Fruit fly (Drosophila melanogaster) whole organism, embryonic: ENCODE results near the gene Gr93a.

Experiments
- ATbp ChIP-seq: fragments of 200-800 bp; sonication (Bioruptor generic); optimal IDR thresholded peaks from 2 replicates; lab custom pipeline; 2017; ENCODE audit warnings: missing biosample characterization, mild to moderate bottlenecking, missing genetic modification characterization, missing genetic modification reagents
- Ada2b ChIP-seq: fragments of 200-800 bp; sonication (Bioruptor generic); IDR thresholded peaks from 2 replicates; pipeline ENCODE4 v1.3.6; 2022; ENCODE audit warnings: missing biosample characterization, missing genetic modification characterization
- Adf1 ChIP-seq: fragments of 200-800 bp; sonication (Bioruptor generic); IDR thresholded peaks from 2 replicates; pipeline ENCODE4 v1.3.6; 2022; ENCODE audit warnings: missing biosample characterization, missing genetic modification characterization
- Antp ChIP-seq: fragments of 200-800 bp; sonication (Bioruptor generic); optimal IDR thresholded peaks from 3 replicates; lab custom pipeline; 2016; ENCODE audit warnings: missing biosample characterization, missing genetic modification characterization
- Atf3 ChIP-seq: fragments of 200-800 bp; sonication (Bioruptor generic); optimal IDR thresholded peaks from 3 replicates; lab custom pipeline; 2016; ENCODE audit warnings: missing biosample characterization, missing genetic modification characterization
- BtbVII ChIP-seq: fragments of 200-800 bp; sonication (Bioruptor generic); optimal IDR thresholded peaks from 3 replicates; lab custom pipeline; 2017; ENCODE audit warnings: missing biosample characterization, mild to moderate bottlenecking, missing genetic modification characterization
- CG10366 ChIP-seq: fragments of 200-800 bp; sonication (Bioruptor generic); IDR thresholded peaks from 2 replicates; pipeline ENCODE4 v1.3.6; 2022; ENCODE audit warnings: missing biosample characterization, missing genetic modification characterization
- CG10654 ChIP-seq: fragments of 200-800 bp; sonication (Bioruptor generic); optimal IDR thresholded peaks from 2 replicates; lab custom pipeline; 2016; ENCODE audit warnings: missing biosample characterization, missing genetic modification characterization
- CG11093 ChIP-seq: fragments of 200-800 bp; sonication (Bioruptor generic); IDR thresholded peaks from 3 replicates; pipeline ENCODE4 v1.3.6; 2022; ENCODE audit warnings: missing biosample characterization, missing genetic modification characterization
- CG11695 ChIP-seq: fragments of 200-800 bp; sonication (Bioruptor generic); IDR thresholded peaks from 3 replicates; pipeline ENCODE4 v1.3.6; 2022; ENCODE audit warnings: missing biosample characterization, missing genetic modification characterization
- CG13894 ChIP-seq: fragments of 200-800 bp; sonication (Bioruptor generic); optimal IDR thresholded peaks from 3 replicates; lab custom pipeline; 2018; ENCODE audit warnings: missing biosample characterization, mild to moderate bottlenecking, missing genetic modification characterization, moderate library complexity
- CG16813 ChIP-seq: fragments of 200-800 bp; sonication (Bioruptor generic); IDR thresholded peaks from 3 replicates; pipeline ENCODE4 v1.3.6; 2022; ENCODE audit warnings: missing biosample characterization, missing genetic modification characterization; ENCODE audit not compliant: partially characterized antibody
- CG1792 ChIP-seq: fragments of 200-800 bp; sonication (Bioruptor generic); optimal IDR thresholded peaks from 2 replicates; lab custom pipeline; 2016; ENCODE audit warnings: missing biosample characterization, missing genetic modification characterization
- CG18476 ChIP-seq: fragments of 200-800 bp; sonication (Bioruptor generic); optimal IDR thresholded peaks from 2 replicates; lab custom pipeline; 2016; ENCODE audit warnings: missing biosample characterization, mild to moderate bottlenecking, missing genetic modification characterization
- CG3838 ChIP-seq: fragments of 200-800 bp; sonication (Bioruptor generic); optimal IDR thresholded peaks from 3 replicates; lab custom pipeline; 2016; ENCODE audit warnings: missing biosample characterization, missing genetic modification characterization
- CG6654 ChIP-seq: fragments of 200-800 bp; sonication (Bioruptor generic); optimal IDR thresholded peaks from 2 replicates; lab custom pipeline; 2017; ENCODE audit warnings: missing biosample characterization, mild to moderate bottlenecking, missing genetic modification characterization
- CG8924 ChIP-seq: fragments of 200-800 bp; optimal IDR thresholded peaks from 3 replicates; lab custom pipeline; 2019; ENCODE audit warnings: missing biosample characterization, mild to moderate bottlenecking, missing genetic modification characterization, moderate library complexity
- CG9817 ChIP-seq: fragments of 200-800 bp; sonication (Bioruptor generic); optimal IDR thresholded peaks from 2 replicates; lab custom pipeline; 2018; ENCODE audit warnings: missing biosample characterization, mild to moderate bottlenecking, missing genetic modification characterization, moderate library complexity
- CkIIα-i1 ChIP-seq: fragments of 200-800 bp; sonication (Bioruptor generic); IDR thresholded peaks from 2 replicates; pipeline ENCODE4 v1.3.6; 2022; ENCODE audit warnings: missing biosample characterization, missing genetic modification characterization
- Ets65A ChIP-seq: fragments of 200-800 bp; sonication (Bioruptor generic); peaks from one replicate; lab custom pipeline; 2016; ENCODE audit warnings: missing biosample characterization, missing genetic modification characterization
- Fer1 ChIP-seq: fragments of 200-800 bp; sonication (Bioruptor generic); optimal IDR thresholded peaks from 2 replicates; lab custom pipeline; 2017; ENCODE audit warnings: missing biosample characterization, mild to moderate bottlenecking, missing genetic modification characterization
- Fer2 ChIP-seq: fragments of 200-800 bp; sonication (Bioruptor generic); optimal IDR thresholded peaks from 2 replicates; lab custom pipeline; 2018; ENCODE audit warnings: missing biosample characterization, mild to moderate bottlenecking, missing genetic modification characterization, moderate library complexity
- Hey ChIP-seq: fragments of 200-800 bp; sonication (Bioruptor generic); optimal IDR thresholded peaks from 3 replicates; lab custom pipeline; 2018; ENCODE audit warnings: missing biosample characterization, mild to moderate bottlenecking, missing genetic modification characterization
- HmgD ChIP-seq: fragments of 200-800 bp; sonication (Bioruptor generic); optimal IDR thresholded peaks from 3 replicates; lab custom pipeline; 2016; ENCODE audit warnings: missing biosample characterization, missing genetic modification characterization
- Hr39 ChIP-seq: fragments of >200 bp; optimal IDR thresholded peaks from 2 replicates; lab custom pipeline; 2017
- Mad ChIP-seq: fragments of 200-800 bp; sonication (Bioruptor generic); optimal IDR thresholded peaks from 2 replicates; lab custom pipeline; 2016; ENCODE audit warnings: missing biosample characterization, missing genetic modification characterization
- Max ChIP-seq: fragments of 200-800 bp; sonication (Bioruptor generic); optimal IDR thresholded peaks from 2 replicates; lab custom pipeline; 2016; ENCODE audit warnings: missing biosample characterization, mild to moderate bottlenecking, missing genetic modification characterization
- Nf-YB ChIP-seq: fragments of 200-800 bp; sonication (Bioruptor generic); optimal IDR thresholded peaks from 3 replicates; lab custom pipeline; 2019; ENCODE audit warnings: missing biosample characterization, mild to moderate bottlenecking, missing genetic modification characterization, moderate library complexity
- PHDP ChIP-seq: fragments of 200-800 bp; sonication (Bioruptor generic); optimal IDR thresholded peaks from 3 replicates; lab custom pipeline; 2018; ENCODE audit warnings: missing biosample characterization, mild to moderate bottlenecking, missing genetic modification characterization, moderate library complexity
- Sry-δ ChIP-seq: fragments of 200-800 bp; sonication (Bioruptor generic); optimal IDR thresholded peaks from 2 replicates; lab custom pipeline; 2016; ENCODE audit warnings: missing biosample characterization, missing genetic modification characterization
- amos ChIP-seq: fragments of 200-800 bp; sonication (Bioruptor generic); IDR thresholded peaks from 2 replicates; pipeline ENCODE4 v1.3.6; 2022; ENCODE audit warnings: missing biosample characterization, missing genetic modification characterization; ENCODE audit not compliant: partially characterized antibody
- bowl ChIP-seq: fragments of 200-800 bp; sonication (Bioruptor generic); IDR thresholded peaks from 2 replicates; pipeline ENCODE4 v1.3.6; 2022; ENCODE audit warnings: missing biosample characterization, missing genetic modification characterization
- btn ChIP-seq: fragments of 200-800 bp; sonication (Bioruptor generic); optimal IDR thresholded peaks from 2 replicates; lab custom pipeline; 2016; ENCODE audit warnings: missing biosample characterization, missing genetic modification characterization
- cato ChIP-seq: fragments of 200-800 bp; sonication (Bioruptor generic); optimal IDR thresholded peaks from 2 replicates; lab custom pipeline; 2016; ENCODE audit warnings: missing biosample characterization, missing genetic modification characterization, borderline replicate concordance
- caup ChIP-seq: fragments of 200-800 bp; sonication (Bioruptor generic); optimal IDR thresholded peaks from 3 replicates; lab custom pipeline; 2017; ENCODE audit warnings: missing biosample characterization, mild to moderate bottlenecking, missing genetic modification characterization, moderate library complexity; ENCODE audit not compliant: severe bottlenecking
- cg ChIP-seq: fragments of 200-800 bp; sonication (Bioruptor generic); optimal IDR thresholded peaks from 3 replicates; lab custom pipeline; 2019; ENCODE audit warnings: missing biosample characterization, mild to moderate bottlenecking, missing genetic modification characterization, moderate library complexity
- corto ChIP-seq: fragments of 200-800 bp; sonication (Bioruptor generic); optimal IDR thresholded peaks from 2 replicates; lab custom pipeline; 2016; ENCODE audit warnings: missing biosample characterization, mild to moderate bottlenecking, missing genetic modification characterization, moderate library complexity
- cwo ChIP-seq: fragments of 200-800 bp; sonication (Bioruptor generic); optimal IDR thresholded peaks from 3 replicates; lab custom pipeline; 2017; ENCODE audit warnings: missing biosample characterization, missing genetic modification characterization, mild to moderate bottlenecking, moderate library complexity, missing genetic modification reagents
- dati ChIP-seq: fragments of 200-800 bp; sonication (Bioruptor generic); IDR thresholded peaks from 2 replicates; pipeline ENCODE4 v1.3.6; 2022; ENCODE audit warnings: missing biosample characterization, missing genetic modification characterization
- gem ChIP-seq: fragments of 200-800 bp; sonication (Bioruptor generic); optimal IDR thresholded peaks from 2 replicates; lab custom pipeline; 2019; ENCODE audit warnings: missing biosample characterization, mild to moderate bottlenecking, missing genetic modification characterization, moderate library complexity
- grau ChIP-seq: fragments of 200-800 bp; optimal IDR thresholded peaks from 3 replicates; lab custom pipeline; 2019; ENCODE audit warnings: missing biosample characterization, mild to moderate bottlenecking, missing genetic modification characterization, moderate library complexity
- gt ChIP-seq: fragments of 200-800 bp; sonication (Bioruptor generic); IDR thresholded peaks from 2 replicates; pipeline ENCODE4 v1.3.6; 2022; ENCODE audit warnings: missing biosample characterization, missing genetic modification characterization
- pita ChIP-seq: fragments of 200-800 bp; sonication (Bioruptor generic); optimal IDR thresholded peaks from 2 replicates; lab custom pipeline; 2017; ENCODE audit warnings: missing biosample characterization, mild to moderate bottlenecking, missing genetic modification characterization
- prd ChIP-seq, 3 experiments: fragments of >200 bp in 2 of 3; fragments of 200-800 bp in 1 of 3; sonication (Bioruptor generic) in 1 of 3; optimal IDR thresholded peaks in 2 of 3; IDR thresholded peaks in 1 of 3; 2 replicates in 2 of 3; 3 replicates in 1 of 3; pipeline versions ENCODE4 v1.3.6 to Lab custom; 2017 to 2022; ENCODE audit warnings: missing biosample characterization in 1 of 3, missing genetic modification characterization in 1 of 3
- psq ChIP-seq: fragments of 200-800 bp; sonication (Bioruptor generic); optimal IDR thresholded peaks from 2 replicates; lab custom pipeline; 2017; ENCODE audit warnings: missing biosample characterization, missing genetic modification characterization
- row ChIP-seq: fragments of 200-800 bp; sonication (Bioruptor generic); IDR thresholded peaks from 3 replicates; pipeline ENCODE4 v1.3.6; 2022; ENCODE audit warnings: missing biosample characterization, missing genetic modification characterization
- shn ChIP-seq: fragments of 200-800 bp; sonication (Bioruptor generic); optimal IDR thresholded peaks from 3 replicates; lab custom pipeline; 2016; ENCODE audit warnings: missing biosample characterization, missing genetic modification characterization
- so ChIP-seq: fragments of 200-800 bp; sonication (Bioruptor generic); IDR thresholded peaks from 3 replicates; pipeline ENCODE4 v1.3.6; 2022; ENCODE audit warnings: missing biosample characterization, missing genetic modification characterization
- stwl ChIP-seq: fragments of 200-800 bp; sonication (Bioruptor generic); optimal IDR thresholded peaks from 3 replicates; lab custom pipeline; 2018; ENCODE audit warnings: missing biosample characterization, mild to moderate bottlenecking, missing genetic modification characterization, moderate library complexity
- tna ChIP-seq: fragments of 200-800 bp; sonication (Bioruptor generic); IDR thresholded peaks from 2 replicates; pipeline ENCODE4 v1.3.6; 2022; ENCODE audit warnings: missing biosample characterization, missing genetic modification characterization; ENCODE audit not compliant: partially characterized antibody
- usp ChIP-seq: fragments of >200 bp; optimal IDR thresholded peaks from 2 replicates; lab custom pipeline; 2017; ENCODE audit warnings: missing biosample characterization, missing genetic modification characterization

The Gr93a gene

dm6 chr3R:21848987-21849442 lies 16.7 kb downstream of the Gr93a start (continued):
- TF ChIP-seq psq (GFP tag; lab: Kevin White, UChicago) (no peak), bowl (GFP tag; lab: Robert Waterston, UW) (no peak), prd (optimal IDR thresholded peaks at IDR 0.05; lab: Kevin White, UChicago) (no peak), prd (GFP tag; IDR thresholded peaks at IDR 0.05; lab: Robert Waterston, UW) (no peak; the same call in 1 of the 3 replicates), ATbp (GFP tag; lab: Kevin White, UChicago) (peak; percentile 57), CG6654 (GFP tag; lab: Kevin White, UChicago) (peak; percentile 51), Antp (GFP tag; lab: Kevin White, UChicago) (peak; percentile 61), Nf-YB (GFP tag; lab: Kevin White, UChicago) (peak; percentile 58), Hey (no peak), CG11093 (0 out of 3 replicates have a peak, but pooled peaks have one; percentile 45), usp (no peak), CG8924 (tag; lab: Kevin White, UChicago) (peak; percentile 84), cato (GFP tag; lab: Kevin White, UChicago) (peak; percentile 24), grau (tag; lab: Kevin White, UChicago) (peak; percentile 66), amos (GFP tag; lab: Robert Waterston, UW) (no peak), CG9817 (tag; lab: Kevin White, UChicago) (peak; percentile 31), stwl (tag; lab: Kevin White, UChicago) (peak; percentile 7), tna (GFP tag; lab: Robert Waterston, UW) (no peak), PHDP (tag; lab: Kevin White, UChicago) (peak; percentile 56), Mad (GFP tag; lab: Kevin White, UChicago) (peak; percentile 36), Sry-δ (GFP tag; lab: Kevin White, UChicago) (peak; percentile 33), CG3838 (GFP tag; lab: Kevin White, UChicago) (no peak), CG16813 (GFP tag; lab: Robert Waterston, UW) (no peak), cwo (GFP tag; lab: Kevin White, UChicago) (peak; percentile 36), Max (GFP tag; lab: Kevin White, UChicago) (peak; percentile 57), caup (GFP tag; lab: Kevin White, UChicago) (peak; percentile 41), pita (GFP tag; lab: Kevin White, UChicago) (no peak), Fer1 (GFP tag; lab: Kevin White, UChicago) (peak; percentile 57), Atf3 (GFP tag; lab: Kevin White, UChicago) (peak; percentile 16), so (GFP tag; lab: Robert Waterston, UW) (no peak), BtbVII (peak; percentile 45), CG10366 (GFP tag; lab: Robert Waterston, UW) (peak; percentile 24; the same call in 1 of the 2 replicates), CG18476 (GFP tag; lab: Kevin White, UChicago) (peak; percentile 62), CG13894 (tag; lab: Kevin White, UChicago) (no peak), cg (no peak), gem (tag; lab: Kevin White, UChicago) (peak; percentile 86), row (peak; percentile 74), CkIIα-i1 (GFP tag; lab: Robert Waterston, UW) (no peak), gt (GFP tag; lab: Robert Waterston, UW) (no peak), HmgD (GFP tag; lab: Kevin White, UChicago) (no peak), Fer2 (tag; lab: Kevin White, UChicago) (no peak), CG1792 (GFP tag; lab: Kevin White, UChicago) (no peak), CG10654 (GFP tag; lab: Kevin White, UChicago) (peak; percentile 29), corto (GFP tag; lab: Kevin White, UChicago) (peak; percentile 90), shn (GFP tag; lab: Kevin White, UChicago) (no peak), btn (GFP tag; lab: Kevin White, UChicago) (peak; percentile 9), Hr39 (lab: Kevin White, UChicago) (no peak), dati (GFP tag; lab: Robert Waterston, UW) (no peak), Ada2b (GFP tag; lab: Robert Waterston, UW) (peak; percentile 59), Adf1 (no peak), Ets65A (GFP tag; lab: Kevin White, UChicago) (peak; percentile 92), CG11695 (GFP tag; lab: Robert Waterston, UW) (peak; percentile 74; the same call in 2 of the 3 replicates)
